Worm (Caenorhabditis elegans): ENCODE data around the gene K12B6.9.

- TF ChIP-seq ref-1 (GFP tag; conservative IDR thresholded peaks at IDR 0.05) (no peak), med-1 (GFP tag; optimal IDR thresholded peaks at IDR 0.05; ENCODE audit: insufficient read depth) (no peak), T22C8.4 (GFP tag; IDR thresholded peaks at IDR 0.05) (no peak), cog-1 (tag; optimal IDR thresholded peaks at IDR 0.05) (no peak), ztf-29 (GFP tag; IDR thresholded peaks at IDR 0.05) (no peak), flt-1 (GFP tag; IDR thresholded peaks at IDR 0.05) (no peak), tab-1 (GFP tag; IDR thresholded peaks at IDR 0.05) (no peak), ztf-23 (GFP tag; IDR thresholded peaks at IDR 0.05) (no peak), klf-2 (GFP tag; conservative IDR thresholded peaks at IDR 0.05) (no peak)
These were observed 41.4 kb downstream of the K12B6.9 start for ce11 chrV:6250959-6251598.
